Worm (Caenorhabditis elegans) whole organism, late embryonic: ENCODE results near the gene shl-1.

Source experiments
- K02D7.2 ChIP-seq: sonication (generic microtip); optimal IDR thresholded peaks from 2 replicates; lab custom pipeline; 2017; ENCODE audit warnings: mild to moderate bottlenecking, missing genetic modification characterization, missing compliant biosample characterization
- K09A11.1 ChIP-seq: sonication (generic microtip); optimal IDR thresholded peaks from 2 replicates; lab custom pipeline; 2017; ENCODE audit warnings: antibody characterized with exemption, mild to moderate bottlenecking, missing genetic modification characterization, missing compliant biosample characterization; ENCODE audit not compliant: insufficient read depth
- T23F11.4 ChIP-seq: fragments of 200-800 bp; sonication (Bioruptor generic); optimal IDR thresholded peaks from 2 replicates; lab custom pipeline; 2018; ENCODE audit warnings: mild to moderate bottlenecking, missing genetic modification characterization, missing compliant biosample characterization
- Y22D7AL.16 ChIP-seq: sonication (generic microtip); optimal IDR thresholded peaks from 2 replicates; lab custom pipeline; 2016; ENCODE audit warnings: missing genetic modification characterization, missing compliant biosample characterization
- ceh-14 ChIP-seq: sonication (generic microtip); optimal IDR thresholded peaks from 2 replicates; lab custom pipeline; 2016; ENCODE audit warnings: missing genotype, missing genetic modification characterization, missing compliant biosample characterization
- ceh-18 ChIP-seq: sonication (generic microtip); optimal IDR thresholded peaks from 2 replicates; lab custom pipeline; 2016; ENCODE audit warnings: missing genetic modification characterization, missing compliant biosample characterization
- ceh-19 ChIP-seq: fragments of 200-800 bp; sonication (Bioruptor generic); optimal IDR thresholded peaks from 2 replicates; lab custom pipeline; 2018; ENCODE audit warnings: mild to moderate bottlenecking, missing genetic modification characterization, missing compliant biosample characterization
- ceh-2 ChIP-seq: sonication (generic microtip); optimal IDR thresholded peaks from 2 replicates; lab custom pipeline; 2016; ENCODE audit warnings: missing genotype, missing genetic modification characterization, missing compliant biosample characterization
- ceh-24 ChIP-seq: sonication (generic microtip); optimal IDR thresholded peaks from 2 replicates; lab custom pipeline; 2016; ENCODE audit warnings: mild to moderate bottlenecking, missing genetic modification characterization, missing compliant biosample characterization
- ceh-30 ChIP-seq: fragments of 150-350 bp; optimal IDR thresholded peaks from 2 replicates; lab custom pipeline; 2014; ENCODE audit warnings: missing biosample characterization, missing genetic modification characterization
- che-1 ChIP-seq: sonication (generic microtip); optimal IDR thresholded peaks from 2 replicates; lab custom pipeline; 2016; ENCODE audit warnings: mild to moderate bottlenecking, missing genetic modification characterization, missing compliant biosample characterization
- dmd-4 ChIP-seq: sonication (generic microtip); optimal IDR thresholded peaks from 2 replicates; lab custom pipeline; 2016; ENCODE audit warnings: borderline replicate concordance, missing genetic modification characterization, missing compliant biosample characterization
- dve-1 ChIP-seq: sonication (generic microtip); optimal IDR thresholded peaks from 2 replicates; lab custom pipeline; 2017; ENCODE audit warnings: antibody characterized with exemption, mild to moderate bottlenecking, missing genetic modification characterization, missing compliant biosample characterization
- elt-2 ChIP-seq: sonication (generic microtip); optimal IDR thresholded peaks from 2 replicates; lab custom pipeline; 2016; ENCODE audit warnings: missing genetic modification reagents, missing genetic modification characterization, missing compliant biosample characterization
- eyg-1 ChIP-seq: sonication (generic microtip); optimal IDR thresholded peaks from 2 replicates; lab custom pipeline; 2016; ENCODE audit warnings: missing genotype, missing genetic modification characterization, missing compliant biosample characterization
- fkh-10 ChIP-seq: fragments of 150-350 bp; optimal IDR thresholded peaks from 2 replicates; lab custom pipeline; 2014; ENCODE audit warnings: missing biosample characterization, missing genetic modification reagents, missing genetic modification characterization
- gmeb-2 ChIP-seq: sonication (generic microtip); optimal IDR thresholded peaks from 2 replicates; lab custom pipeline; 2016; ENCODE audit warnings: missing genetic modification characterization, inconsistent platforms, missing compliant biosample characterization
- hlh-13 ChIP-seq: fragments of 200-800 bp; sonication (Bioruptor generic); optimal IDR thresholded peaks from 2 replicates; lab custom pipeline; 2018; ENCODE audit warnings: mild to moderate bottlenecking, missing genetic modification characterization, missing compliant biosample characterization
- hlh-15 ChIP-seq: sonication (generic microtip); optimal IDR thresholded peaks from 2 replicates; lab custom pipeline; 2016; ENCODE audit warnings: missing genetic modification characterization, missing compliant biosample characterization
- hlh-6 ChIP-seq: sonication (generic microtip); optimal IDR thresholded peaks from 2 replicates; lab custom pipeline; 2016; ENCODE audit warnings: missing genotype, missing genetic modification characterization, missing compliant biosample characterization
- mec-3 ChIP-seq: sonication (generic microtip); optimal IDR thresholded peaks from 2 replicates; lab custom pipeline; 2016; ENCODE audit warnings: borderline replicate concordance, missing genetic modification characterization, missing compliant biosample characterization
- nfya-1 ChIP-seq: sonication (generic microtip); optimal IDR thresholded peaks from 2 replicates; lab custom pipeline; 2017; ENCODE audit warnings: missing genetic modification characterization, mild to moderate bottlenecking, missing compliant biosample characterization, antibody characterized with exemption, moderate library complexity
- pha-4 ChIP-seq: fragments of 150-350 bp; optimal IDR thresholded peaks from 2 replicates; lab custom pipeline; 2018; ENCODE audit warnings: missing biosample characterization, missing genetic modification reagents, missing genetic modification characterization
- pros-1 ChIP-seq: fragments of 150-350 bp; optimal IDR thresholded peaks from 2 replicates; lab custom pipeline; 2014; ENCODE audit warnings: missing biosample characterization, missing genetic modification reagents, missing genetic modification characterization
- rnt-1 ChIP-seq: sonication (generic microtip); optimal IDR thresholded peaks from 2 replicates; lab custom pipeline; 2016; ENCODE audit warnings: missing genetic modification characterization, missing compliant biosample characterization
- sdc-2 ChIP-seq: sonication (generic microtip); optimal IDR thresholded peaks from 2 replicates; lab custom pipeline; 2016; ENCODE audit warnings: missing genotype, missing genetic modification characterization, missing compliant biosample characterization
- sox-4 ChIP-seq: sonication (generic microtip); optimal IDR thresholded peaks from 2 replicates; lab custom pipeline; 2017; ENCODE audit warnings: mild to moderate bottlenecking, missing genetic modification characterization, inconsistent platforms, missing compliant biosample characterization
- syd-9 ChIP-seq: sonication (generic microtip); optimal IDR thresholded peaks from 2 replicates; lab custom pipeline; 2016; ENCODE audit warnings: mild to moderate bottlenecking, missing genetic modification characterization, moderate library complexity, missing compliant biosample characterization
- tbx-2 ChIP-seq: sonication (generic microtip); optimal IDR thresholded peaks from 2 replicates; lab custom pipeline; 2016; ENCODE audit warnings: missing genetic modification characterization, missing compliant biosample characterization
- tbx-7 ChIP-seq: sonication (generic microtip); optimal IDR thresholded peaks from 2 replicates; lab custom pipeline; 2016; ENCODE audit warnings: missing genotype, missing genetic modification characterization, missing compliant biosample characterization
- unc-3 ChIP-seq, 2 experiments: fragments of 200-800 bp in 1 of 2; sonication (Bioruptor generic) in 1 of 2; sonication (generic microtip) in 1 of 2; conservative IDR thresholded peaks in 1 of 2; optimal IDR thresholded peaks in 1 of 2; 2 replicates each; pipeline versions ENCODE4 v1.3.6 to Lab custom; 2016 to 2022; ENCODE audit warnings: missing compliant biosample characterization in 2 of 2, missing genetic modification characterization in 2 of 2, missing genetic modification reagents in 1 of 2
- unc-42 ChIP-seq: sonication (generic microtip); optimal IDR thresholded peaks from 2 replicates; lab custom pipeline; 2016; ENCODE audit warnings: missing genotype, missing genetic modification characterization, missing compliant biosample characterization
- unc-55 ChIP-seq: sonication (generic microtip); optimal IDR thresholded peaks from 2 replicates; lab custom pipeline; 2017; ENCODE audit warnings: missing biosample characterization, missing genetic modification reagents, missing genetic modification characterization
- ztf-16 ChIP-seq: sonication (generic microtip); optimal IDR thresholded peaks from 2 replicates; lab custom pipeline; 2017; ENCODE audit warnings: missing genetic modification characterization, missing compliant biosample characterization

The shl-1 gene

ce11 chrIV:6383970-6384369 is at the start of gene shl-1:
shl-1 (minus strand) TSS chrIV:6384070.
- TF ChIP-seq unc-55 (GFP tag; lab: Kevin White, UChicago) (no peak), pros-1 (tag; lab: Kevin White, UChicago) (no peak), ceh-30 (tag; lab: Kevin White, UChicago) (no peak), ceh-2 (tag; lab: Kevin White, UChicago) (no peak), gmeb-2 (tag; lab: Kevin White, UChicago) (no peak), eyg-1 (tag; lab: Kevin White, UChicago) (no peak), unc-3 (GFP tag; conservative IDR thresholded peaks at IDR 0.05; lab: Robert Waterston, UW) (no peak), unc-3 (tag; optimal IDR thresholded peaks at IDR 0.05; lab: Kevin White, UChicago) (no peak), hlh-6 (tag; lab: Kevin White, UChicago) (no peak), dve-1 (tag; lab: Kevin White, UChicago) (no peak), tbx-7 (tag; lab: Kevin White, UChicago) (no peak), ceh-19 (GFP tag; lab: Kevin White, UChicago) (no peak), elt-2 (no peak), hlh-13 (GFP tag; lab: Kevin White, UChicago) (no peak), ceh-18 (tag; lab: Kevin White, UChicago) (no peak), ztf-16 (tag; lab: Kevin White, UChicago) (no peak), unc-42 (tag; lab: Kevin White, UChicago) (no peak), rnt-1 (no peak), T23F11.4 (GFP tag; lab: Kevin White, UChicago) (no peak), che-1 (no peak), dmd-4 (tag; lab: Kevin White, UChicago) (no peak)

ce11 chrIV:6433424-6433823 is 49.6 kb upstream of the shl-1 start:
- TF ChIP-seq hlh-6 (tag; lab: Kevin White, UChicago) (no peak), unc-55 (GFP tag; lab: Kevin White, UChicago) (no peak), sdc-2 (no peak), unc-42 (tag; lab: Kevin White, UChicago) (no peak), tbx-2 (tag; lab: Kevin White, UChicago) (no peak), T23F11.4 (GFP tag; lab: Kevin White, UChicago) (no peak)

DNA sequence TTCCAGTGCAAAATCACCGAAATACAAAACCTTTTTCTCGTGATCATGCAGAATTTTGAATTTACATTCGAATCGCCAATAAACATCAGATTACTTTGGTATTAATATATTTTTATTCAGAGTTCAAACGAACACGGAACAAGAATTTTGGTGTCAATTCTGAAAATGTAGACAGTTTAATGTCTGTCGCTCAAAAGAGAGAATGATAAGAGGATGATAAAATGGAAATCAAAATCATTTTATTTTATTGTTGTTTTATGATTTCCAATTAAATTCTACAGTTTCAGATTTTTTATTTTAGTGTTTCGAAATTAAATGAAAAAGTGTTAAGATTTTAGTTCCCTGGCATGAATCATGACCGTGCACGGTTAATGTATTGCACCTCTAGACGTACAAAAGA is 48.5 kb upstream of the shl-1 start:
- TF ChIP-seq ceh-14 (tag; lab: Kevin White, UChicago) (no peak), syd-9 (tag; lab: Kevin White, UChicago) (no peak), ceh-18 (tag; lab: Kevin White, UChicago) (no peak), che-1 (no peak), ceh-19 (GFP tag; lab: Kevin White, UChicago) (no peak), K02D7.2 (tag; lab: Kevin White, UChicago) (no peak), unc-42 (tag; lab: Kevin White, UChicago) (no peak), Y22D7AL.16 (tag; lab: Kevin White, UChicago) (no peak), fkh-10 (no peak), sox-4 (no peak), gmeb-2 (tag; lab: Kevin White, UChicago) (no peak), rnt-1 (no peak), mec-3 (tag; lab: Kevin White, UChicago) (no peak), nfya-1 (tag; lab: Kevin White, UChicago) (no peak), K09A11.1 (tag; lab: Kevin White, UChicago) (no peak)

ce11 chrIV:6431582-6431981 is 47.7 kb upstream of the shl-1 start, which contains the start of gene acp-7:
acp-7 (minus strand) TSS chrIV:6431682.
- TF ChIP-seq unc-3 (GFP tag; conservative IDR thresholded peaks at IDR 0.05; lab: Robert Waterston, UW) (no peak), unc-3 (tag; optimal IDR thresholded peaks at IDR 0.05; lab: Kevin White, UChicago) (no peak), ceh-30 (tag; lab: Kevin White, UChicago) (no peak), syd-9 (tag; lab: Kevin White, UChicago) (no peak), pros-1 (tag; lab: Kevin White, UChicago) (no peak), ceh-19 (GFP tag; lab: Kevin White, UChicago) (no peak), K09A11.1 (tag; lab: Kevin White, UChicago) (no peak), hlh-15 (tag; lab: Kevin White, UChicago) (no peak), tbx-2 (tag; lab: Kevin White, UChicago) (no peak), pha-4 (tag; lab: Kevin White, UChicago) (no peak), ceh-2 (tag; lab: Kevin White, UChicago) (no peak), ceh-24 (no peak), dve-1 (tag; lab: Kevin White, UChicago) (no peak), ztf-16 (tag; lab: Kevin White, UChicago) (no peak)
